Worm (Caenorhabditis elegans) whole organism, young adult: ENCODE measurements around the gene C14B9.3.
A peak's percentile ranks its signal among the peaks of the same experiment; 100 is the strongest.

Experiments used
- B0035.1 ChIP-seq: sonication (generic microtip); optimal IDR thresholded peaks from 2 replicates; lab custom pipeline; 2016; ENCODE audit warnings: missing genetic modification characterization, mild to moderate bottlenecking, missing compliant biosample characterization, missing genotype, missing genetic modification reagents
- B0336.3 ChIP-seq: fragments of 200-800 bp; sonication (Bioruptor generic); IDR thresholded peaks from 2 replicates; pipeline ENCODE4 v1.3.6; 2022; ENCODE audit warnings: missing genetic modification characterization, missing compliant biosample characterization
- C17E4.6 ChIP-seq: fragments of 200-800 bp; sonication (Bioruptor generic); IDR thresholded peaks from 2 replicates; pipeline ENCODE4 v1.3.6; 2022; ENCODE audit warnings: missing genetic modification reagents, missing genetic modification characterization, missing compliant biosample characterization
- D2030.7 ChIP-seq: fragments of 200-800 bp; sonication (Bioruptor generic); IDR thresholded peaks from 2 replicates; pipeline ENCODE4 v1.3.6; 2022; ENCODE audit warnings: missing genetic modification reagents, missing genetic modification characterization, missing compliant biosample characterization
- F10E7.11 ChIP-seq: sonication (generic microtip); optimal IDR thresholded peaks from 2 replicates; lab custom pipeline; 2017; ENCODE audit warnings: mild to moderate bottlenecking, missing genetic modification characterization, moderate library complexity, missing compliant biosample characterization
- F49E8.2 ChIP-seq: sonication (generic microtip); optimal IDR thresholded peaks from 3 replicates; lab custom pipeline; 2017; ENCODE audit warnings: missing genetic modification characterization, mild to moderate bottlenecking, missing compliant biosample characterization, antibody characterized with exemption, moderate library complexity; ENCODE audit not compliant: insufficient read depth
- F52B5.7 ChIP-seq: sonication (generic microtip); optimal IDR thresholded peaks from 2 replicates; lab custom pipeline; 2016; ENCODE audit warnings: mild to moderate bottlenecking, missing genetic modification characterization, missing compliant biosample characterization
- F55B11.4 ChIP-seq: sonication (generic microtip); optimal IDR thresholded peaks from 2 replicates; lab custom pipeline; 2016; ENCODE audit warnings: missing compliant biosample characterization, missing genetic modification characterization, borderline replicate concordance; ENCODE audit not compliant: insufficient read depth
- K11D2.4 ChIP-seq: fragments of 200-800 bp; sonication (Bioruptor generic); IDR thresholded peaks from 2 replicates; pipeline ENCODE4 v1.3.6; 2022; ENCODE audit warnings: missing genetic modification reagents, missing genetic modification characterization, missing compliant biosample characterization
- T26A5.8 ChIP-seq: sonication (generic microtip); optimal IDR thresholded peaks from 2 replicates; lab custom pipeline; 2016; ENCODE audit warnings: missing genetic modification characterization, missing compliant biosample characterization
- Y53F4B.3 ChIP-seq: fragments of 200-800 bp; sonication (Bioruptor generic); IDR thresholded peaks from 2 replicates; pipeline ENCODE4 v1.3.6; 2022; ENCODE audit warnings: missing genetic modification reagents, missing genetic modification characterization, missing compliant biosample characterization
- Y53G8AR.9 ChIP-seq: fragments of 200-800 bp; sonication (Bioruptor generic); conservative IDR thresholded peaks from 2 replicates; pipeline ENCODE4 v1.3.6; 2022; ENCODE audit warnings: missing genetic modification reagents, missing genetic modification characterization, missing compliant biosample characterization
- Y56A3A.18 ChIP-seq: fragments of 200-800 bp; sonication (Bioruptor generic); IDR thresholded peaks from 2 replicates; pipeline ENCODE4 v1.3.6; 2022; ENCODE audit warnings: missing genetic modification reagents, missing genetic modification characterization, missing compliant biosample characterization
- attf-5 ChIP-seq: fragments of 200-800 bp; sonication (Bioruptor generic); optimal IDR thresholded peaks from 2 replicates; lab custom pipeline; 2018; ENCODE audit warnings: mild to moderate bottlenecking, missing genetic modification characterization, missing compliant biosample characterization
- attf-6 ChIP-seq: fragments of 200-800 bp; sonication (Bioruptor generic); IDR thresholded peaks from 2 replicates; pipeline ENCODE4 v1.3.6; 2022; ENCODE audit warnings: missing genetic modification reagents, missing genetic modification characterization, missing compliant biosample characterization
- ceh-27 ChIP-seq: fragments of 200-800 bp; sonication (Bioruptor generic); optimal IDR thresholded peaks from 2 replicates; lab custom pipeline; 2018; ENCODE audit warnings: mild to moderate bottlenecking, missing genetic modification characterization, moderate library complexity, missing compliant biosample characterization
- ceh-40 ChIP-seq: fragments of 200-800 bp; sonication (Bioruptor generic); IDR thresholded peaks from 2 replicates; pipeline ENCODE4 v1.3.6; 2022; ENCODE audit warnings: missing genetic modification characterization, missing compliant biosample characterization
- chd-7 ChIP-seq: sonication (generic microtip); optimal IDR thresholded peaks from 2 replicates; lab custom pipeline; 2016; ENCODE audit warnings: mild to moderate bottlenecking, missing genetic modification characterization, moderate library complexity, missing compliant biosample characterization
- dpff-1 ChIP-seq: sonication (generic microtip); optimal IDR thresholded peaks from 2 replicates; lab custom pipeline; 2017; ENCODE audit warnings: mild to moderate bottlenecking, missing genetic modification characterization, missing compliant biosample characterization
- efl-1 ChIP-seq: fragments of 150-350 bp; optimal IDR thresholded peaks from 2 replicates; lab custom pipeline; 2014; ENCODE audit warnings: missing biosample characterization, missing genetic modification reagents, missing genetic modification characterization
- egl-18 ChIP-seq: fragments of 200-800 bp; sonication (Bioruptor generic); IDR thresholded peaks from 2 replicates; pipeline ENCODE4 v1.3.6; 2022; ENCODE audit warnings: missing genetic modification reagents, missing genetic modification characterization, missing compliant biosample characterization
- fkh-3 ChIP-seq: sonication (generic microtip); optimal IDR thresholded peaks from 2 replicates; lab custom pipeline; 2016; ENCODE audit warnings: mild to moderate bottlenecking, missing genetic modification characterization, missing compliant biosample characterization
- him-1 ChIP-seq: sonication (generic microtip); optimal IDR thresholded peaks from 2 replicates; lab custom pipeline; 2016; ENCODE audit warnings: missing genotype, missing genetic modification reagents, missing genetic modification characterization, missing compliant biosample characterization
- hmg-1.2 ChIP-seq: fragments of 200-800 bp; sonication (Bioruptor generic); IDR thresholded peaks from 2 replicates; pipeline ENCODE4 v1.3.6; 2022; ENCODE audit warnings: missing genetic modification reagents, missing genetic modification characterization, missing compliant biosample characterization
- hrde-1 ChIP-seq: sonication (generic microtip); optimal IDR thresholded peaks from 2 replicates; lab custom pipeline; 2016; ENCODE audit warnings: missing genetic modification characterization, mild to moderate bottlenecking, missing compliant biosample characterization, moderate library complexity, missing genotype, missing genetic modification reagents, borderline replicate concordance
- hsf-1 ChIP-seq: fragments of 200-800 bp; sonication (Bioruptor generic); IDR thresholded peaks from 2 replicates; pipeline ENCODE4 v1.3.6; 2022; ENCODE audit warnings: missing genetic modification reagents, missing genetic modification characterization, missing compliant biosample characterization
- lag-1 ChIP-seq: fragments of 200-800 bp; sonication (Bioruptor generic); IDR thresholded peaks from 2 replicates; pipeline ENCODE4 v1.3.6; 2022; ENCODE audit warnings: missing genetic modification reagents, missing genetic modification characterization, missing compliant biosample characterization
- let-526 ChIP-seq: fragments of 200-800 bp; sonication (Bioruptor generic); IDR thresholded peaks from 2 replicates; pipeline ENCODE4 v1.3.6; 2022; ENCODE audit warnings: missing genetic modification reagents, missing genetic modification characterization, missing compliant biosample characterization
- lin-54 ChIP-seq: fragments of 200-800 bp; sonication (Bioruptor generic); optimal IDR thresholded peaks from 2 replicates; lab custom pipeline; 2018; ENCODE audit warnings: mild to moderate bottlenecking, missing genetic modification characterization, missing compliant biosample characterization
- lsl-1 ChIP-seq: fragments of 200-800 bp; sonication (Bioruptor generic); optimal IDR thresholded peaks from 2 replicates; lab custom pipeline; 2018; ENCODE audit warnings: mild to moderate bottlenecking, missing genetic modification characterization, moderate library complexity, missing compliant biosample characterization
- mcd-1 ChIP-seq: fragments of 200-800 bp; sonication (Bioruptor generic); IDR thresholded peaks from 2 replicates; pipeline ENCODE4 v1.3.6; 2022; ENCODE audit warnings: missing genetic modification reagents, missing genetic modification characterization, missing compliant biosample characterization
- mel-28 ChIP-seq: sonication (generic microtip); optimal IDR thresholded peaks from 2 replicates; lab custom pipeline; 2016; ENCODE audit warnings: borderline replicate concordance, mild to moderate bottlenecking, missing genetic modification characterization, missing compliant biosample characterization
- nfya-1 ChIP-seq: sonication (generic microtip); optimal IDR thresholded peaks from 2 replicates; lab custom pipeline; 2017; ENCODE audit warnings: antibody characterized with exemption, missing compliant biosample characterization, missing genetic modification characterization, borderline replicate concordance; ENCODE audit not compliant: insufficient read depth
- nhr-120 ChIP-seq: fragments of 200-800 bp; sonication (Bioruptor generic); IDR thresholded peaks from 2 replicates; pipeline ENCODE4 v1.3.6; 2022; ENCODE audit warnings: missing genetic modification characterization, missing compliant biosample characterization
- nhr-179 ChIP-seq: sonication (generic microtip); optimal IDR thresholded peaks from 2 replicates; lab custom pipeline; 2016; ENCODE audit warnings: mild to moderate bottlenecking, missing genetic modification characterization, missing compliant biosample characterization
- pbrm-1 ChIP-seq: fragments of 200-800 bp; sonication (Bioruptor generic); IDR thresholded peaks from 2 replicates; pipeline ENCODE4 v1.3.6; 2022; ENCODE audit warnings: missing genetic modification reagents, missing genetic modification characterization, missing compliant biosample characterization
- rcor-1 ChIP-seq: fragments of 200-800 bp; sonication (Bioruptor generic); IDR thresholded peaks from 2 replicates; pipeline ENCODE4 v1.3.6; 2022; ENCODE audit warnings: missing genetic modification reagents, missing genetic modification characterization, missing compliant biosample characterization
- rec-8 ChIP-seq, 2 experiments: sonication (generic microtip); optimal IDR thresholded peaks; 2 replicates each; lab custom pipeline; 2016; ENCODE audit warnings: mild to moderate bottlenecking in 2 of 2, missing genetic modification characterization in 2 of 2, missing genetic modification reagents in 2 of 2, missing genotype in 2 of 2, missing biosample characterization in 1 of 2, missing compliant biosample characterization in 1 of 2, moderate library complexity in 1 of 2
- sdz-38 ChIP-seq: sonication (generic microtip); optimal IDR thresholded peaks from 2 replicates; lab custom pipeline; 2016; ENCODE audit warnings: missing genotype, missing genetic modification characterization, missing compliant biosample characterization
- snpc-4 ChIP-seq, 5 experiments: fragments of 150-350 bp in 1 of 5; sonication (generic microtip) in 4 of 5; optimal IDR thresholded peaks; 2 replicates each; lab custom pipeline; 2014 to 2018; ENCODE audit warnings: missing genetic modification characterization in 5 of 5, missing biosample characterization in 3 of 5, antibody characterized with exemption in 2 of 5, mild to moderate bottlenecking in 2 of 5, missing compliant biosample characterization in 2 of 5, missing genotype in 2 of 5, moderate library complexity in 2 of 5, missing genetic modification reagents in 1 of 5
- somi-1 ChIP-seq: fragments of 200-800 bp; sonication (Bioruptor generic); optimal IDR thresholded peaks from 2 replicates; lab custom pipeline; 2018; ENCODE audit warnings: mild to moderate bottlenecking, missing genetic modification characterization, missing compliant biosample characterization
- tbp1 ChIP-seq: fragments of 200-800 bp; sonication (Bioruptor generic); optimal IDR thresholded peaks from 2 replicates; lab custom pipeline; 2018; ENCODE audit warnings: mild to moderate bottlenecking, missing genetic modification characterization, missing compliant biosample characterization
- zim-3 ChIP-seq: sonication (generic microtip); optimal IDR thresholded peaks from 2 replicates; lab custom pipeline; 2017; ENCODE audit warnings: mild to moderate bottlenecking, missing genetic modification characterization, moderate library complexity, missing compliant biosample characterization
- ztf-22 ChIP-seq: fragments of 200-800 bp; sonication (Bioruptor generic); optimal IDR thresholded peaks from 2 replicates; lab custom pipeline; 2018; ENCODE audit warnings: mild to moderate bottlenecking, missing genetic modification characterization, moderate library complexity, missing compliant biosample characterization
- ztf-26 ChIP-seq: sonication (generic microtip); optimal IDR thresholded peaks from 2 replicates; lab custom pipeline; 2017; ENCODE audit warnings: missing genetic modification characterization, missing compliant biosample characterization

Gene C14B9.3

DNA sequence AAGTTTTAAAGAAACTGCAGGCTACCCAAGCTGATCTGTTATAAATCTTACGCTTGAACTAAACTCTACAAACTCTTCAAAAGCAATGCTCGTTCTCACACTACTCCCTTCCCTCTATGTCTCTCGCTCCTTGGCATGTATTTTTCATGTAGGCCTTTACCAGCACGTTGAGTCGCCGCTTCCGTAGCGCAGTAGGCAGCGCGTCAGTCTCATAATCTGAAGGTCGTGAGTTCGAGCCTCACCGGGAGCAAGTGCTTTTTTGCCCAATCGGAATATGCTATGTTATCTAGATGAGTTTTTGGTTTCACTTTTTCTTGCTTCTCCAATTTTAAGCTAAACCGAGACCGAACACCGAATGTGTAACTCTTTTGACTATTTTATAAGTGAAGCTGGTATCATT is 2.1 kb upstream of the C14B9.3 start (continued):
- TF ChIP-seq mcd-1 (GFP tag; lab: Robert Waterston, UW) (peak; percentile 39; the same call in 1 of the 2 replicates), lsl-1 (GFP tag; lab: Kevin White, UChicago) (peak; percentile 7), somi-1 (GFP tag; lab: Kevin White, UChicago) (no peak), nfya-1 (tag; lab: Kevin White, UChicago) (no peak), ztf-26 (no peak), hmg-1.2 (GFP tag; lab: Robert Waterston, UW) (peak; percentile 68), B0035.1 (tag; lab: Kevin White, UChicago) (no peak), Y53F4B.3 (no peak), K11D2.4 (no peak), F49E8.2 (tag; lab: Kevin White, UChicago) (no peak), F55B11.4 (tag; lab: Kevin White, UChicago) (no peak), rcor-1 (no peak), Y56A3A.18 (GFP tag; lab: Robert Waterston, UW) (no peak), hrde-1 (tag; lab: Kevin White, UChicago) (no peak), ceh-40 (GFP tag; lab: Robert Waterston, UW) (no peak), zim-3 (peak; percentile 45), lin-54 (GFP tag; lab: Kevin White, UChicago) (peak; percentile 31), lag-1 (GFP tag; lab: Robert Waterston, UW) (no peak), ceh-27 (GFP tag; lab: Kevin White, UChicago) (peak; percentile 59), T26A5.8 (no peak), egl-18 (no peak), ztf-22 (no peak), B0336.3 (GFP tag; lab: Robert Waterston, UW) (no peak), rec-8 (tag; optimal IDR thresholded peaks at IDR 0.05; lab: Kevin White, UChicago) (no peak), nhr-120 (GFP tag; lab: Robert Waterston, UW) (no peak), let-526 (GFP tag; lab: Robert Waterston, UW) (peak; percentile 75), efl-1 (GFP tag; lab: Kevin White, UChicago) (no peak), mel-28 (tag; lab: Kevin White, UChicago) (no peak), attf-6 (no peak), him-1 (tag; lab: Kevin White, UChicago) (peak; percentile 69), F10E7.11 (tag; lab: Kevin White, UChicago) (no peak), attf-5 (GFP tag; lab: Kevin White, UChicago) (peak; percentile 14), Y53G8AR.9 (GFP tag; lab: Robert Waterston, UW) (no peak; the same call in 1 of the 2 replicates), hsf-1 (GFP tag; lab: Robert Waterston, UW) (no peak), sdz-38 (tag; lab: Kevin White, UChicago) (no peak), snpc-4 (GFP tag; optimal IDR thresholded peaks at IDR 0.05; lab: Kevin White, UChicago) (no peak), snpc-4 (tag; optimal IDR thresholded peaks at IDR 0.05; lab: Kevin White, UChicago) (peak in 2 of 4 experiments; percentile 38 to 57), D2030.7 (GFP tag; lab: Robert Waterston, UW) (peak; percentile 45; the same call in 1 of the 2 replicates), dpff-1 (tag; lab: Kevin White, UChicago) (no peak), chd-7 (peak; percentile 35), fkh-3 (tag; lab: Kevin White, UChicago) (no peak), pbrm-1 (0 out of 2 replicates have a peak, but pooled peaks have one; percentile 38), tbp1 (GFP tag; lab: Kevin White, UChicago) (peak; percentile 95), C17E4.6 (GFP tag; lab: Robert Waterston, UW) (no peak), nhr-179 (tag; lab: Kevin White, UChicago) (no peak), F52B5.7 (tag; lab: Kevin White, UChicago) (peak; percentile 2)
